Fruit fly (Drosophila melanogaster) whole organism, wandering third instar larva: ENCODE measurements around the gene Nprl2.

Experiments used
- CrebA ChIP-seq: fragments of 200-800 bp; sonication (Bioruptor generic); optimal IDR thresholded peaks from 2 replicates; lab custom pipeline; 2016; ENCODE audit warnings: missing biosample characterization, mild to moderate bottlenecking, missing genetic modification characterization, borderline replicate concordance
- Dfd ChIP-seq: fragments of >200 bp; optimal IDR thresholded peaks from 2 replicates; lab custom pipeline; 2017; ENCODE audit warnings: missing biosample characterization, missing genetic modification characterization
- Dif ChIP-seq: fragments of 200-275, 200-300 bp; sonication (Bioruptor generic); optimal IDR thresholded peaks from 2 replicates; lab custom pipeline; 2018; ENCODE audit warnings: missing biosample characterization, missing genetic modification characterization; ENCODE audit not compliant: partially characterized antibody
- GATAd ChIP-seq: sonication (Bioruptor generic); optimal IDR thresholded peaks from 2 replicates; lab custom pipeline; 2016; ENCODE audit warnings: missing biosample characterization, missing genetic modification characterization
- OdsH ChIP-seq: fragments of 200-800 bp; sonication (Bioruptor generic); optimal IDR thresholded peaks from 2 replicates; lab custom pipeline; 2016; ENCODE audit warnings: missing biosample characterization, mild to moderate bottlenecking, missing genetic modification characterization
- br ChIP-seq: fragments of 200-800 bp; sonication (Bioruptor generic); optimal IDR thresholded peaks from 2 replicates; lab custom pipeline; 2016; ENCODE audit warnings: missing biosample characterization, missing genetic modification characterization
- dmrt93B ChIP-seq: fragments of 200-800 bp; sonication (Bioruptor generic); optimal IDR thresholded peaks from 2 replicates; lab custom pipeline; 2018; ENCODE audit warnings: missing biosample characterization, mild to moderate bottlenecking, missing genetic modification characterization
- fru ChIP-seq: fragments of 200-800 bp; sonication (Bioruptor generic); optimal IDR thresholded peaks from 3 replicates; lab custom pipeline; 2016; ENCODE audit warnings: missing biosample characterization, mild to moderate bottlenecking, missing genetic modification characterization
- h ChIP-seq: fragments of 200-800 bp; sonication (Bioruptor generic); optimal IDR thresholded peaks from 3 replicates; lab custom pipeline; 2016; ENCODE audit warnings: missing biosample characterization, mild to moderate bottlenecking, missing genetic modification characterization
- tai ChIP-seq: sonication (Bioruptor generic); optimal IDR thresholded peaks from 2 replicates; lab custom pipeline; 2016; ENCODE audit warnings: missing biosample characterization, missing genetic modification characterization
- woc ChIP-seq: sonication (Bioruptor generic); optimal IDR thresholded peaks from 2 replicates; lab custom pipeline; 2016; ENCODE audit warnings: missing biosample characterization, mild to moderate bottlenecking, missing genetic modification characterization

- TF ChIP-seq dmrt93B (GFP tag; lab: Kevin White, UChicago) = no peak
- no peak for TF ChIP-seq Dif (GFP tag; lab: Kevin White, UChicago)
- TF ChIP-seq h (GFP tag; lab: Kevin White, UChicago) = peak; percentile 29
- no peak for TF ChIP-seq Dfd (GFP tag; lab: Kevin White, UChicago)
- no peak for TF ChIP-seq CrebA (GFP tag; lab: Kevin White, UChicago)
- peak; percentile 34 for TF ChIP-seq OdsH (GFP tag; lab: Kevin White, UChicago)
- peak; percentile 23 for TF ChIP-seq br (GFP tag; lab: Kevin White, UChicago)
- TF ChIP-seq tai (GFP tag; lab: Kevin White, UChicago) = no peak
- TF ChIP-seq GATAd (GFP tag; lab: Kevin White, UChicago) = no peak
- peak; percentile 55 for TF ChIP-seq fru (GFP tag; lab: Kevin White, UChicago)
- no peak for TF ChIP-seq woc (GFP tag; lab: Kevin White, UChicago)
Observed at dm6 chrX:16871808-16872207, 12.4 kb downstream of the Nprl2 start.
